Fruit fly (Drosophila melanogaster): ENCODE measurements around the gene CG12288.

CG12288 gene

dm6 chr2L:16877678-16878077 is 24.3 kb downstream of the CG12288 start (continued):
- TF ChIP-seq Scr (GFP tag; IDR thresholded peaks at IDR 0.05; ENCODE audit: partially characterized antibody): no peak
- no peak for TF ChIP-seq Antp (GFP tag; optimal IDR thresholded peaks at IDR 0.05)
- TF ChIP-seq vfl (GFP tag; optimal IDR thresholded peaks at IDR 0.05): no peak
- no peak for TF ChIP-seq Oli (tag; optimal IDR thresholded peaks at IDR 0.05)
- no peak for TF ChIP-seq CG11560 (tag; IDR thresholded peaks at IDR 0.05)
- TF ChIP-seq CG9437 (GFP tag; optimal IDR thresholded peaks at IDR 0.05): no peak
- no peak for TF ChIP-seq dm (GFP tag; optimal IDR thresholded peaks at IDR 0.05)
- peak; percentile 68 for TF ChIP-seq Deaf1 (tag; optimal IDR thresholded peaks at IDR 0.05)
- TF ChIP-seq CG8359 (GFP tag; optimal IDR thresholded peaks at IDR 0.05; ENCODE audit: borderline replicate concordance): no peak
- no peak for TF ChIP-seq CG13424 (tag; optimal IDR thresholded peaks at IDR 0.05)
- no peak for TF ChIP-seq prd (optimal IDR thresholded peaks at IDR 0.05)
- no peak for TF ChIP-seq prd (GFP tag; IDR thresholded peaks at IDR 0.05)
- no peak for TF ChIP-seq CG17385 (GFP tag; optimal IDR thresholded peaks at IDR 0.05)
- no peak for TF ChIP-seq Usf (GFP tag; optimal IDR thresholded peaks at IDR 0.05)
- no peak for TF ChIP-seq Ptx1 (GFP tag; IDR thresholded peaks at IDR 0.05)
- TF ChIP-seq HLH4C (GFP tag; IDR thresholded peaks at IDR 0.05; ENCODE audit: partially characterized antibody): 0 out of 3 replicates have a peak, but pooled peaks have one; percentile 26
- no peak for TF ChIP-seq Hmr (GFP tag; optimal IDR thresholded peaks at IDR 0.05)
- TF ChIP-seq lola (GFP tag; optimal IDR thresholded peaks at IDR 0.05): no peak
- no peak for TF ChIP-seq CG4328 (GFP tag; optimal IDR thresholded peaks at IDR 0.05)
- 0 out of 3 replicates have a peak, but pooled peaks have one; percentile 8 for TF ChIP-seq ci (GFP tag; IDR thresholded peaks at IDR 0.05)
- no peak for TF ChIP-seq az2 (GFP tag; optimal IDR thresholded peaks at IDR 0.05)
- no peak for TF ChIP-seq scrt (GFP tag; optimal IDR thresholded peaks at IDR 0.05)
- no peak for TF ChIP-seq CG9817 (tag; optimal IDR thresholded peaks at IDR 0.05)
- no peak for TF ChIP-seq CG17829 (tag; optimal IDR thresholded peaks at IDR 0.05)
- peak; percentile 6 for TF ChIP-seq CG1832 (GFP tag; optimal IDR thresholded peaks at IDR 0.05)
- no peak for TF ChIP-seq Side (GFP tag; optimal IDR thresholded peaks at IDR 0.05)
- TF ChIP-seq CG2199 (GFP tag; IDR thresholded peaks at IDR 0.05): no peak
- no peak for TF ChIP-seq CG18599 (GFP tag; optimal IDR thresholded peaks at IDR 0.05)
- TF ChIP-seq tin (GFP tag; optimal IDR thresholded peaks at IDR 0.05): no peak
- no peak for TF ChIP-seq mirr (GFP tag; optimal IDR thresholded peaks at IDR 0.05)

DNA sequence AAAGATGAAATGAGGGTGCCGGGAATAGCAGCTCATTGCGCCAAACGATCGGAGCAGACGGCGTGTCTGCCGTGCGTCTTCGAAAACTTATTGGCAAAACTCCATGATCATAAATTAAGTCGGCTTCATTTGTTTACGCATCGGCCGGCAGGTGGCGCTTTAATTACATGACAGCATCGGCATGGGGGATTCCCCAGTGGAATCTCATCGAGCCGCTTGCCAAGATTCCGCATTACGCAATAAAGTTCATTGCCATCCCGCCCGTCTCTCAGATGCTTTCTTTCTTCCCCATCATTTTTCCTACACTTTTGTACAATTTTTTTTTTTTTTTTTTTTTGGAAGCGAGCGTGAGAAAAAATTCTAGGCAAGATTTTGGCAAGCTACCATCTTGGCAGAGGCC is 25.5 kb downstream of the CG12288 start:
- TF ChIP-seq mld (GFP tag; IDR thresholded peaks at IDR 0.05; ENCODE audit: partially characterized antibody): 0 out of 3 replicates have a peak, but pooled peaks have one; percentile 32
- TF ChIP-seq gro (GFP tag; optimal IDR thresholded peaks at IDR 0.05): peak; percentile 44
- no peak for TF ChIP-seq bbx (GFP tag; IDR thresholded peaks at IDR 0.05; ENCODE audit: partially characterized antibody)
- TF ChIP-seq peb (GFP tag; IDR thresholded peaks at IDR 0.05): no peak
- TF ChIP-seq ab (GFP tag; optimal IDR thresholded peaks at IDR 0.05): no peak
- 0 out of 2 replicates have a peak, but pooled peaks have one; percentile 10 for TF ChIP-seq lmd (GFP tag; IDR thresholded peaks at IDR 0.05)
- peak; percentile 76 for TF ChIP-seq CTCF (GFP tag; optimal IDR thresholded peaks at IDR 0.05)
- TF ChIP-seq sd (tag; optimal IDR thresholded peaks at IDR 0.05): peak; percentile 86
- TF ChIP-seq Pdp1 (GFP tag; optimal IDR thresholded peaks at IDR 0.05): peak in 1 of 2 experiments; percentile 85

DNA sequence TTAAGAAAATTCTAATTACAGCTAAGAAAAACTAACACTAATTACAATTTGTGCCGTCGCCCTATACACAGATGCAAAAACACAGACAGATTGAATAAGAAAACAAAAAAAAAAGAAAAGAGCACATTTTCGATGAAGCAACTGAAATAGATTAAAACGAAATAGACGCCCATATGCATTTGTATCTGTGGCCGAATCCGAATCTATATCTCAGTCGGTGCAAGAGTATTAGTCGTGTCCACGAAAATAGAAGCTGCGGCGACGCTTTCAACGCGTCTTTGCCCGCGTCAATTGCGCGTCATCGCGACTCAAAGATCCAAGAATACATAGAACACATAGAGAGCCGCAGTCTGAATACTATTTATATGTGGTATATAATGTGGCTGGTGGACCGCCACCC is 27.1 kb downstream of the CG12288 start:
- TF ChIP-seq chinmo (GFP tag; IDR thresholded peaks at IDR 0.05; ENCODE audit: partially characterized antibody): peak; percentile 74; the same call in 1 of the 4 replicates
- no peak for TF ChIP-seq CG6254 (GFP tag; optimal IDR thresholded peaks at IDR 0.05)
- peak; percentile 47 for TF ChIP-seq cg (GFP tag; optimal IDR thresholded peaks at IDR 0.05)
- TF ChIP-seq Pdp1 (GFP tag; optimal IDR thresholded peaks at IDR 0.05): peak in 1 of 2 experiments; percentile 41

Data from whole organism, embryonic.